Worm (Caenorhabditis elegans) whole organism, young adult: Measurements from ENCODE around the gene fbxa-65.

Source experiments
- F10E7.11 ChIP-seq: sonication (generic microtip); optimal IDR thresholded peaks from 2 replicates; lab custom pipeline; 2017; ENCODE audit warnings: mild to moderate bottlenecking, missing genetic modification characterization, moderate library complexity, missing compliant biosample characterization
- F22D6.2 ChIP-seq: sonication (generic microtip); optimal IDR thresholded peaks from 2 replicates; lab custom pipeline; 2016; ENCODE audit warnings: mild to moderate bottlenecking, missing genetic modification characterization, missing compliant biosample characterization
- F33H1.4 ChIP-seq: fragments of 200-800 bp; sonication (Bioruptor generic); IDR thresholded peaks from 2 replicates; pipeline ENCODE4 v1.3.6; 2022; ENCODE audit warnings: missing genetic modification reagents, missing genetic modification characterization, missing compliant biosample characterization
- F49E8.2 ChIP-seq: sonication (generic microtip); optimal IDR thresholded peaks from 3 replicates; lab custom pipeline; 2017; ENCODE audit warnings: missing genetic modification characterization, mild to moderate bottlenecking, missing compliant biosample characterization, antibody characterized with exemption, moderate library complexity; ENCODE audit not compliant: insufficient read depth
- K12H6.12 ChIP-seq: fragments of 200-800 bp; sonication (Bioruptor generic); optimal IDR thresholded peaks from 2 replicates; lab custom pipeline; 2018; ENCODE audit warnings: mild to moderate bottlenecking, missing genetic modification characterization, missing compliant biosample characterization
- T26A5.8 ChIP-seq: sonication (generic microtip); optimal IDR thresholded peaks from 2 replicates; lab custom pipeline; 2016; ENCODE audit warnings: missing genetic modification characterization, missing compliant biosample characterization
- Y53G8AR.9 ChIP-seq: fragments of 200-800 bp; sonication (Bioruptor generic); conservative IDR thresholded peaks from 2 replicates; pipeline ENCODE4 v1.3.6; 2022; ENCODE audit warnings: missing genetic modification reagents, missing genetic modification characterization, missing compliant biosample characterization
- Y56A3A.18 ChIP-seq: fragments of 200-800 bp; sonication (Bioruptor generic); IDR thresholded peaks from 2 replicates; pipeline ENCODE4 v1.3.6; 2022; ENCODE audit warnings: missing genetic modification reagents, missing genetic modification characterization, missing compliant biosample characterization
- ZK185.1 ChIP-seq: sonication (generic microtip); optimal IDR thresholded peaks from 2 replicates; lab custom pipeline; 2016; ENCODE audit warnings: mild to moderate bottlenecking, missing genetic modification characterization, missing compliant biosample characterization; ENCODE audit not compliant: poor library complexity, severe bottlenecking
- aptf-3 ChIP-seq: fragments of 200-800 bp; sonication (Bioruptor generic); IDR thresholded peaks from 2 replicates; pipeline ENCODE4 v1.3.6; 2022; ENCODE audit warnings: missing genetic modification characterization, missing compliant biosample characterization
- athp-1 ChIP-seq: sonication (generic microtip); optimal IDR thresholded peaks from 2 replicates; lab custom pipeline; 2017; ENCODE audit warnings: mild to moderate bottlenecking, missing genetic modification characterization, missing compliant biosample characterization
- attf-3 ChIP-seq: fragments of 200-800 bp; sonication (Bioruptor generic); conservative IDR thresholded peaks from 2 replicates; pipeline ENCODE4 v1.3.6; 2022; ENCODE audit warnings: missing genetic modification reagents, missing genetic modification characterization, missing compliant biosample characterization
- attf-5 ChIP-seq: fragments of 200-800 bp; sonication (Bioruptor generic); optimal IDR thresholded peaks from 2 replicates; lab custom pipeline; 2018; ENCODE audit warnings: mild to moderate bottlenecking, missing genetic modification characterization, missing compliant biosample characterization
- ceh-100 ChIP-seq: fragments of 200-800 bp; sonication (Bioruptor generic); IDR thresholded peaks from 2 replicates; pipeline ENCODE4 v1.3.6; 2022; ENCODE audit warnings: missing genetic modification reagents, missing genetic modification characterization, missing compliant biosample characterization
- ceh-40 ChIP-seq: fragments of 200-800 bp; sonication (Bioruptor generic); IDR thresholded peaks from 2 replicates; pipeline ENCODE4 v1.3.6; 2022; ENCODE audit warnings: missing genetic modification characterization, missing compliant biosample characterization
- ceh-58 ChIP-seq: fragments of 200-800 bp; sonication (Bioruptor generic); IDR thresholded peaks from 2 replicates; pipeline ENCODE4 v1.3.6; 2022; ENCODE audit warnings: missing genetic modification characterization, missing compliant biosample characterization
- ceh-79 ChIP-seq: sonication (generic microtip); optimal IDR thresholded peaks from 2 replicates; lab custom pipeline; 2017; ENCODE audit warnings: mild to moderate bottlenecking, missing genetic modification characterization, missing compliant biosample characterization
- chd-7 ChIP-seq: sonication (generic microtip); optimal IDR thresholded peaks from 2 replicates; lab custom pipeline; 2016; ENCODE audit warnings: mild to moderate bottlenecking, missing genetic modification characterization, moderate library complexity, missing compliant biosample characterization
- die-1 ChIP-seq: sonication (generic microtip); optimal IDR thresholded peaks from 2 replicates; lab custom pipeline; 2016; ENCODE audit warnings: missing genotype, mild to moderate bottlenecking, missing genetic modification characterization, missing compliant biosample characterization
- dox-1 ChIP-seq: fragments of 200-800 bp; sonication (Bioruptor generic); IDR thresholded peaks from 2 replicates; pipeline ENCODE4 v1.3.6; 2022; ENCODE audit warnings: missing genetic modification reagents, missing genetic modification characterization, missing compliant biosample characterization
- dpff-1 ChIP-seq: sonication (generic microtip); optimal IDR thresholded peaks from 2 replicates; lab custom pipeline; 2017; ENCODE audit warnings: mild to moderate bottlenecking, missing genetic modification characterization, missing compliant biosample characterization
- ets-4 ChIP-seq: fragments of 200-800 bp; sonication (Bioruptor generic); optimal IDR thresholded peaks from 2 replicates; lab custom pipeline; 2018; ENCODE audit warnings: mild to moderate bottlenecking, missing genetic modification characterization, missing compliant biosample characterization
- fkh-3 ChIP-seq: sonication (generic microtip); optimal IDR thresholded peaks from 2 replicates; lab custom pipeline; 2016; ENCODE audit warnings: mild to moderate bottlenecking, missing genetic modification characterization, missing compliant biosample characterization
- hmg-20 ChIP-seq: fragments of 200-800 bp; sonication (Bioruptor generic); IDR thresholded peaks from 2 replicates; pipeline ENCODE4 v1.3.6; 2022; ENCODE audit warnings: missing genetic modification reagents, missing genetic modification characterization, missing compliant biosample characterization
- let-526 ChIP-seq: fragments of 200-800 bp; sonication (Bioruptor generic); IDR thresholded peaks from 2 replicates; pipeline ENCODE4 v1.3.6; 2022; ENCODE audit warnings: missing genetic modification reagents, missing genetic modification characterization, missing compliant biosample characterization
- lin-35 ChIP-seq, 3 experiments: fragments of 150-350 bp in 2 of 3; sonication (generic microtip) in 1 of 3; optimal IDR thresholded peaks; 2 replicates each; lab custom pipeline; 2014 to 2018; ENCODE audit warnings: missing biosample characterization in 3 of 3, missing genetic modification characterization in 3 of 3, missing genetic modification reagents in 3 of 3
- lin-40 ChIP-seq: sonication (generic microtip); optimal IDR thresholded peaks from 2 replicates; lab custom pipeline; 2016; ENCODE audit warnings: missing genetic modification characterization, mild to moderate bottlenecking, missing compliant biosample characterization, missing genotype, missing genetic modification reagents
- lir-1 ChIP-seq: fragments of 200-800 bp; sonication (Bioruptor generic); conservative IDR thresholded peaks from 2 replicates; pipeline ENCODE4 v1.3.6; 2022; ENCODE audit warnings: missing genetic modification reagents, missing genetic modification characterization, missing compliant biosample characterization
- lsy-27 ChIP-seq: sonication (generic microtip); optimal IDR thresholded peaks from 2 replicates; lab custom pipeline; 2017; ENCODE audit warnings: missing genetic modification characterization, mild to moderate bottlenecking, missing compliant biosample characterization, antibody characterized with exemption, missing genotype, borderline replicate concordance; ENCODE audit not compliant: insufficient read depth
- madf-6 ChIP-seq: fragments of 200-800 bp; sonication (Bioruptor generic); IDR thresholded peaks from 2 replicates; pipeline ENCODE4 v1.3.6; 2022; ENCODE audit warnings: missing genetic modification reagents, missing genetic modification characterization, missing compliant biosample characterization
- madf-8 ChIP-seq: fragments of 200-800 bp; sonication (Bioruptor generic); conservative IDR thresholded peaks from 2 replicates; pipeline ENCODE4 v1.3.6; 2022; ENCODE audit warnings: missing genetic modification reagents, missing genetic modification characterization, missing compliant biosample characterization
- nfyb-1 ChIP-seq: fragments of 200-800 bp; sonication (Bioruptor generic); IDR thresholded peaks from 2 replicates; pipeline ENCODE4 v1.3.6; 2022; ENCODE audit warnings: missing genetic modification reagents, missing genetic modification characterization, missing compliant biosample characterization
- nhr-80 ChIP-seq: sonication (generic microtip); optimal IDR thresholded peaks from 2 replicates; lab custom pipeline; 2016; ENCODE audit warnings: missing genetic modification characterization, missing compliant biosample characterization
- pbrm-1 ChIP-seq: fragments of 200-800 bp; sonication (Bioruptor generic); IDR thresholded peaks from 2 replicates; pipeline ENCODE4 v1.3.6; 2022; ENCODE audit warnings: missing genetic modification reagents, missing genetic modification characterization, missing compliant biosample characterization
- snpc-1.1 ChIP-seq: sonication (generic microtip); optimal IDR thresholded peaks from 2 replicates; lab custom pipeline; 2017; ENCODE audit warnings: missing genetic modification characterization, mild to moderate bottlenecking, missing compliant biosample characterization, antibody characterized with exemption, moderate library complexity, missing genotype, missing genetic modification reagents; ENCODE audit not compliant: insufficient read depth
- snpc-4 ChIP-seq, 5 experiments: fragments of 150-350 bp in 1 of 5; sonication (generic microtip) in 4 of 5; optimal IDR thresholded peaks; 2 replicates each; lab custom pipeline; 2014 to 2018; ENCODE audit warnings: missing genetic modification characterization in 5 of 5, missing biosample characterization in 3 of 5, antibody characterized with exemption in 2 of 5, mild to moderate bottlenecking in 2 of 5, missing compliant biosample characterization in 2 of 5, missing genotype in 2 of 5, moderate library complexity in 2 of 5, missing genetic modification reagents in 1 of 5
- somi-1 ChIP-seq: fragments of 200-800 bp; sonication (Bioruptor generic); optimal IDR thresholded peaks from 2 replicates; lab custom pipeline; 2018; ENCODE audit warnings: mild to moderate bottlenecking, missing genetic modification characterization, missing compliant biosample characterization
- tbp1 ChIP-seq: fragments of 200-800 bp; sonication (Bioruptor generic); optimal IDR thresholded peaks from 2 replicates; lab custom pipeline; 2018; ENCODE audit warnings: mild to moderate bottlenecking, missing genetic modification characterization, missing compliant biosample characterization
- tbx-9 ChIP-seq: sonication (generic microtip); optimal IDR thresholded peaks from 2 replicates; lab custom pipeline; 2016; ENCODE audit warnings: borderline replicate concordance, missing genetic modification characterization, inconsistent platforms, missing compliant biosample characterization
- unc-130 ChIP-seq: sonication (generic microtip); optimal IDR thresholded peaks from 2 replicates; lab custom pipeline; 2016; ENCODE audit warnings: missing genetic modification reagents, missing genetic modification characterization, missing compliant biosample characterization
- zfh-2 ChIP-seq: fragments of 200-800 bp; sonication (Bioruptor generic); conservative IDR thresholded peaks from 2 replicates; pipeline ENCODE4 v1.3.6; 2022; ENCODE audit warnings: missing genetic modification reagents, missing genetic modification characterization, missing compliant biosample characterization
- ztf-18 ChIP-seq: sonication (generic microtip); optimal IDR thresholded peaks from 2 replicates; lab custom pipeline; 2016; ENCODE audit warnings: missing genotype, mild to moderate bottlenecking, missing genetic modification characterization, missing compliant biosample characterization
- ztf-22 ChIP-seq: fragments of 200-800 bp; sonication (Bioruptor generic); optimal IDR thresholded peaks from 2 replicates; lab custom pipeline; 2018; ENCODE audit warnings: mild to moderate bottlenecking, missing genetic modification characterization, moderate library complexity, missing compliant biosample characterization
- ztf-26 ChIP-seq: sonication (generic microtip); optimal IDR thresholded peaks from 2 replicates; lab custom pipeline; 2017; ENCODE audit warnings: missing genetic modification characterization, missing compliant biosample characterization

Gene fbxa-65

ce11 chrV:3315308-3315707 is 31.0 kb downstream of the fbxa-65 start, which contains the start of gene arrd-19 (continued):
- peak; percentile 57; the same call in 1 of the 2 replicates for TF ChIP-seq let-526 (GFP tag; lab: Robert Waterston, UW)
- TF ChIP-seq ztf-26: peak; percentile 21
- peak; percentile 51; the same call in 1 of the 2 replicates for TF ChIP-seq Y56A3A.18 (GFP tag; lab: Robert Waterston, UW)
- peak; percentile 73; the same call in 1 of the 2 replicates for TF ChIP-seq nfyb-1
- peak; percentile 66; the same call in 1 of the 2 replicates for TF ChIP-seq pbrm-1 (GFP tag; lab: Robert Waterston, UW)
- no peak for TF ChIP-seq ets-4 (GFP tag; lab: Kevin White, UChicago)
- TF ChIP-seq madf-8 (GFP tag; lab: Robert Waterston, UW): no peak
- peak; percentile 49; the same call in 1 of the 2 replicates for TF ChIP-seq zfh-2
- peak; percentile 48; the same call in 1 of the 2 replicates for TF ChIP-seq ceh-100 (GFP tag; lab: Robert Waterston, UW)
- TF ChIP-seq ztf-18 (tag; lab: Kevin White, UChicago): no peak
- TF ChIP-seq attf-3 (GFP tag; lab: Robert Waterston, UW): peak; percentile 42
- peak; percentile 8 for TF ChIP-seq chd-7 (tag; lab: Kevin White, UChicago)
- peak; percentile 65 for TF ChIP-seq attf-5 (GFP tag; lab: Kevin White, UChicago)
- peak; percentile 97 for TF ChIP-seq dox-1 (GFP tag; lab: Robert Waterston, UW)
- TF ChIP-seq F49E8.2 (tag; lab: Kevin White, UChicago): no peak
- TF ChIP-seq F22D6.2 (tag; lab: Kevin White, UChicago): peak; percentile 69
- TF ChIP-seq Y53G8AR.9: peak; percentile 47; the same call in 1 of the 2 replicates
- no peak for TF ChIP-seq somi-1 (GFP tag; lab: Kevin White, UChicago)
- TF ChIP-seq K12H6.12 (tag; lab: Kevin White, UChicago): peak; percentile 52
- peak; percentile 52; the same call in 1 of the 2 replicates for TF ChIP-seq hmg-20 (GFP tag; lab: Robert Waterston, UW)
- no peak for TF ChIP-seq lin-40 (tag; lab: Kevin White, UChicago)
- peak; percentile 36 for TF ChIP-seq tbp1 (GFP tag; lab: Kevin White, UChicago)
- peak; percentile 73 for TF ChIP-seq nhr-80 (tag; lab: Kevin White, UChicago)
- TF ChIP-seq, all 124 proteins: peak for 25

- TF ChIP-seq ZK185.1 (tag; lab: Kevin White, UChicago) (no peak), lsy-27 (no peak), fkh-3 (tag; lab: Kevin White, UChicago) (no peak), snpc-4 (GFP tag; optimal IDR thresholded peaks at IDR 0.05; lab: Kevin White, UChicago) (no peak), snpc-4 (tag; optimal IDR thresholded peaks at IDR 0.05; lab: Kevin White, UChicago) (no peak), tbx-9 (tag; lab: Kevin White, UChicago) (no peak), Y56A3A.18 (GFP tag; lab: Robert Waterston, UW) (no peak), madf-6 (GFP tag; lab: Robert Waterston, UW) (no peak), lin-35 (GFP tag; optimal IDR thresholded peaks at IDR 0.05; lab: Kevin White, UChicago) (no peak), lir-1 (no peak), ceh-58 (GFP tag; lab: Robert Waterston, UW) (no peak), ceh-79 (tag; lab: Kevin White, UChicago) (no peak), athp-1 (no peak), zfh-2 (no peak), die-1 (tag; lab: Kevin White, UChicago) (no peak), T26A5.8 (tag; lab: Kevin White, UChicago) (no peak), snpc-1.1 (tag; lab: Kevin White, UChicago) (no peak), nhr-80 (tag; lab: Kevin White, UChicago) (peak; percentile 56), dpff-1 (no peak), aptf-3 (GFP tag; lab: Robert Waterston, UW) (no peak), ztf-22 (GFP tag; lab: Kevin White, UChicago) (no peak), ztf-18 (tag; lab: Kevin White, UChicago) (no peak), F10E7.11 (tag; lab: Kevin White, UChicago) (no peak), somi-1 (GFP tag; lab: Kevin White, UChicago) (no peak), hmg-20 (GFP tag; lab: Robert Waterston, UW) (no peak), unc-130 (GFP tag; lab: Kevin White, UChicago) (no peak), nfyb-1 (peak; percentile 72; the same call in 1 of the 2 replicates), F33H1.4 (no peak), F49E8.2 (tag; lab: Kevin White, UChicago) (no peak), ceh-40 (GFP tag; lab: Robert Waterston, UW) (no peak)
Observed at ce11 chrV:3312067-3312666, 34.1 kb downstream of the fbxa-65 start, which contains the start of gene arrd-18. Gene arrd-18 (minus strand): TSS chrV:3312117.
